Fruit fly (Drosophila melanogaster) whole organism, embryonic: ENCODE measurements around the gene CG32147.

Source experiments
- Atf6 ChIP-seq: fragments of 200-800 bp; sonication (Bioruptor generic); IDR thresholded peaks from 2 replicates; pipeline ENCODE4 v1.3.6; 2022; ENCODE audit warnings: missing biosample characterization, missing genetic modification characterization
- B-H2 ChIP-seq: fragments of 200-800 bp; sonication (Bioruptor generic); optimal IDR thresholded peaks from 2 replicates; lab custom pipeline; 2018; ENCODE audit warnings: missing biosample characterization, mild to moderate bottlenecking, missing genetic modification characterization
- BtbVII ChIP-seq: fragments of 200-800 bp; sonication (Bioruptor generic); optimal IDR thresholded peaks from 3 replicates; lab custom pipeline; 2017; ENCODE audit warnings: missing biosample characterization, mild to moderate bottlenecking, missing genetic modification characterization
- CG10321 ChIP-seq: fragments of 200-800 bp; sonication (Bioruptor generic); IDR thresholded peaks from 2 replicates; pipeline ENCODE4 v1.3.6; 2022; ENCODE audit warnings: missing biosample characterization, missing genetic modification characterization
- CG11085 ChIP-seq: fragments of 200-800 bp; sonication (Bioruptor generic); IDR thresholded peaks from 2 replicates; pipeline ENCODE4 v1.3.6; 2022; ENCODE audit warnings: missing biosample characterization, missing genetic modification characterization
- CG11696 ChIP-seq: fragments of 200-800 bp; sonication (Bioruptor generic); IDR thresholded peaks from 2 replicates; pipeline ENCODE4 v1.3.6; 2022; ENCODE audit warnings: missing biosample characterization, missing genetic modification characterization
- CG12236 ChIP-seq: fragments of 200-800 bp; sonication (Bioruptor generic); optimal IDR thresholded peaks from 2 replicates; lab custom pipeline; 2016; ENCODE audit warnings: missing biosample characterization, missing genetic modification characterization
- CG17328 ChIP-seq: fragments of 200-800 bp; sonication (Bioruptor generic); IDR thresholded peaks from 2 replicates; pipeline ENCODE4 v1.3.6; 2022; ENCODE audit warnings: missing biosample characterization, missing genetic modification characterization
- CG17912 ChIP-seq: fragments of 200-800 bp; sonication (Bioruptor generic); optimal IDR thresholded peaks from 2 replicates; lab custom pipeline; 2018; ENCODE audit warnings: missing biosample characterization, mild to moderate bottlenecking, missing genetic modification characterization
- CG18011 ChIP-seq: fragments of 200-800 bp; sonication (Bioruptor generic); optimal IDR thresholded peaks from 2 replicates; lab custom pipeline; 2017; ENCODE audit warnings: missing biosample characterization, missing genetic modification characterization, mild to moderate bottlenecking, moderate library complexity, missing genotype
- CG18262 ChIP-seq: fragments of 200-800 bp; optimal IDR thresholded peaks from 3 replicates; lab custom pipeline; 2019; ENCODE audit warnings: missing biosample characterization, mild to moderate bottlenecking, missing genetic modification characterization, moderate library complexity
- CG18476 ChIP-seq: fragments of 200-800 bp; sonication (Bioruptor generic); optimal IDR thresholded peaks from 2 replicates; lab custom pipeline; 2016; ENCODE audit warnings: missing biosample characterization, mild to moderate bottlenecking, missing genetic modification characterization
- CG18599 ChIP-seq: fragments of 200-800 bp; sonication (Bioruptor generic); optimal IDR thresholded peaks from 3 replicates; lab custom pipeline; 2017; ENCODE audit warnings: missing biosample characterization, missing genetic modification characterization, mild to moderate bottlenecking, moderate library complexity, missing genetic modification reagents
- CG3281 ChIP-seq: fragments of 200-800 bp; sonication (Bioruptor generic); optimal IDR thresholded peaks from 3 replicates; lab custom pipeline; 2017; ENCODE audit warnings: missing biosample characterization, mild to moderate bottlenecking, missing genetic modification characterization
- CG34422 ChIP-seq: fragments of 200-800 bp; sonication (Bioruptor generic); IDR thresholded peaks from 3 replicates; pipeline ENCODE4 v1.3.6; 2022; ENCODE audit warnings: missing biosample characterization, missing genetic modification characterization
- CG42726 ChIP-seq: fragments of 200-800 bp; sonication (Bioruptor generic); IDR thresholded peaks from 2 replicates; pipeline ENCODE4 v1.3.6; 2022; ENCODE audit warnings: missing biosample characterization, missing genetic modification characterization; ENCODE audit not compliant: partially characterized antibody
- CG4328 ChIP-seq: fragments of 200-800 bp; sonication (Bioruptor generic); optimal IDR thresholded peaks from 3 replicates; lab custom pipeline; 2017; ENCODE audit warnings: missing biosample characterization, missing genetic modification reagents, missing genetic modification characterization
- CG4424 ChIP-seq: fragments of 200-800 bp; sonication (Bioruptor generic); optimal IDR thresholded peaks from 3 replicates; lab custom pipeline; 2016; ENCODE audit warnings: missing biosample characterization, missing genetic modification characterization
- CG5953 ChIP-seq: fragments of 200-800 bp; sonication (Bioruptor generic); IDR thresholded peaks from 2 replicates; pipeline ENCODE4 v1.3.6; 2022; ENCODE audit warnings: missing biosample characterization, missing genetic modification characterization
- CG6654 ChIP-seq: fragments of 200-800 bp; sonication (Bioruptor generic); optimal IDR thresholded peaks from 2 replicates; lab custom pipeline; 2017; ENCODE audit warnings: missing biosample characterization, mild to moderate bottlenecking, missing genetic modification characterization
- CG7963 ChIP-seq: fragments of 200-800 bp; sonication (Bioruptor generic); IDR thresholded peaks from 3 replicates; pipeline ENCODE4 v1.3.6; 2022; ENCODE audit warnings: missing biosample characterization, missing genetic modification characterization; ENCODE audit not compliant: partially characterized antibody
- Dip2 ChIP-seq: fragments of 200-800 bp; sonication (Bioruptor generic); IDR thresholded peaks from 2 replicates; pipeline ENCODE4 v1.3.6; 2022; ENCODE audit warnings: missing biosample characterization, missing genetic modification characterization
- Fer1 ChIP-seq: fragments of 200-800 bp; sonication (Bioruptor generic); optimal IDR thresholded peaks from 2 replicates; lab custom pipeline; 2017; ENCODE audit warnings: missing biosample characterization, mild to moderate bottlenecking, missing genetic modification characterization
- H15 ChIP-seq: fragments of 200-800 bp; sonication (Bioruptor generic); IDR thresholded peaks from 3 replicates; pipeline ENCODE4 v1.3.6; 2022; ENCODE audit warnings: missing biosample characterization, missing genetic modification characterization
- HmgD ChIP-seq: fragments of 200-800 bp; sonication (Bioruptor generic); optimal IDR thresholded peaks from 3 replicates; lab custom pipeline; 2016; ENCODE audit warnings: missing biosample characterization, missing genetic modification characterization
- Hmr ChIP-seq: fragments of 200-800 bp; sonication (Bioruptor generic); optimal IDR thresholded peaks from 3 replicates; lab custom pipeline; 2017; ENCODE audit warnings: mild to moderate bottlenecking, missing biosample characterization, missing genetic modification reagents, missing genetic modification characterization
- Lhr ChIP-seq: fragments of 200-800 bp; sonication (Bioruptor generic); optimal IDR thresholded peaks from 3 replicates; lab custom pipeline; 2017; ENCODE audit warnings: mild to moderate bottlenecking, missing biosample characterization, missing genetic modification reagents, missing genetic modification characterization
- NC2α ChIP-seq: fragments of 200-800 bp; sonication (Bioruptor generic); optimal IDR thresholded peaks from 2 replicates; lab custom pipeline; 2016; ENCODE audit warnings: missing biosample characterization, missing genetic modification characterization
- Pdp1 ChIP-seq, 2 experiments: fragments of 200-800 bp; sonication (Bioruptor generic); optimal IDR thresholded peaks; 3 replicates each; lab custom pipeline; 2016; ENCODE audit warnings: missing biosample characterization in 2 of 2, missing genetic modification characterization in 2 of 2, mild to moderate bottlenecking in 1 of 2, moderate library complexity in 1 of 2
- Tbp ChIP-seq: fragments of >200 bp; optimal IDR thresholded peaks from 2 replicates; lab custom pipeline; 2018; ENCODE audit warnings: missing biosample characterization, missing genetic modification characterization
- Usf ChIP-seq: fragments of 200-800 bp; sonication (Bioruptor generic); optimal IDR thresholded peaks from 2 replicates; lab custom pipeline; 2017; ENCODE audit warnings: missing genotype, missing biosample characterization, missing genetic modification characterization
- ac ChIP-seq: fragments of 200-800 bp; sonication (Bioruptor generic); optimal IDR thresholded peaks from 3 replicates; lab custom pipeline; 2017; ENCODE audit warnings: missing biosample characterization, mild to moderate bottlenecking, missing genetic modification characterization
- ato ChIP-seq: fragments of 200-800 bp; sonication (Bioruptor generic); IDR thresholded peaks from 2 replicates; pipeline ENCODE4 v1.3.6; 2022; ENCODE audit warnings: missing biosample characterization, missing genetic modification characterization; ENCODE audit not compliant: partially characterized antibody
- cg ChIP-seq: fragments of 200-800 bp; sonication (Bioruptor generic); optimal IDR thresholded peaks from 3 replicates; lab custom pipeline; 2019; ENCODE audit warnings: missing biosample characterization, mild to moderate bottlenecking, missing genetic modification characterization, moderate library complexity
- chn ChIP-seq: fragments of 200-800 bp; sonication (Bioruptor generic); optimal IDR thresholded peaks from 2 replicates; lab custom pipeline; 2016; ENCODE audit warnings: missing biosample characterization, missing genetic modification characterization
- ems ChIP-seq: fragments of 200-800 bp; sonication (Bioruptor generic); optimal IDR thresholded peaks from 3 replicates; lab custom pipeline; 2016; ENCODE audit warnings: missing biosample characterization, missing genetic modification characterization
- eyg ChIP-seq: fragments of 200-800 bp; sonication (Bioruptor generic); optimal IDR thresholded peaks from 3 replicates; lab custom pipeline; 2016; ENCODE audit warnings: missing biosample characterization, missing genetic modification characterization
- fu2 ChIP-seq: fragments of 200-800 bp; sonication (Bioruptor generic); optimal IDR thresholded peaks from 2 replicates; lab custom pipeline; 2016; ENCODE audit warnings: missing biosample characterization, missing genetic modification characterization
- gcm ChIP-seq: fragments of 200-800 bp; sonication (Bioruptor generic); optimal IDR thresholded peaks from 2 replicates; lab custom pipeline; 2019; ENCODE audit warnings: missing biosample characterization, mild to moderate bottlenecking, missing genetic modification characterization, moderate library complexity
- gsb-n ChIP-seq: fragments of 200-800 bp; sonication (Bioruptor generic); optimal IDR thresholded peaks from 3 replicates; lab custom pipeline; 2018; ENCODE audit warnings: missing biosample characterization, mild to moderate bottlenecking, missing genetic modification characterization
- luna ChIP-seq: fragments of 200-800 bp; sonication (Bioruptor generic); optimal IDR thresholded peaks from 2 replicates; lab custom pipeline; 2016; ENCODE audit warnings: missing biosample characterization, missing genetic modification characterization
- mld ChIP-seq: fragments of 200-800 bp; sonication (Bioruptor generic); IDR thresholded peaks from 3 replicates; pipeline ENCODE4 v1.3.6; 2022; ENCODE audit warnings: missing biosample characterization, missing genetic modification characterization; ENCODE audit not compliant: partially characterized antibody
- nau ChIP-seq: fragments of 200-800 bp; sonication (Bioruptor generic); optimal IDR thresholded peaks from 3 replicates; lab custom pipeline; 2017; ENCODE audit warnings: missing biosample characterization, mild to moderate bottlenecking, missing genetic modification characterization, missing genetic modification reagents
- p53 ChIP-seq: fragments of 200-800 bp; sonication (Bioruptor generic); optimal IDR thresholded peaks from 2 replicates; lab custom pipeline; 2016; ENCODE audit warnings: missing biosample characterization, missing genetic modification characterization
- trem ChIP-seq: fragments of 200-800 bp; optimal IDR thresholded peaks from 3 replicates; lab custom pipeline; 2019; ENCODE audit warnings: missing biosample characterization, mild to moderate bottlenecking, missing genetic modification characterization, moderate library complexity
- wdn ChIP-seq: fragments of 200-800 bp; sonication (Bioruptor generic); IDR thresholded peaks from 2 replicates; pipeline ENCODE4 v1.3.6; 2022; ENCODE audit warnings: missing biosample characterization, missing genetic modification characterization
- wor ChIP-seq: fragments of 200-800 bp; sonication (Bioruptor generic); IDR thresholded peaks from 2 replicates; pipeline ENCODE4 v1.3.6; 2022; ENCODE audit warnings: missing biosample characterization, missing genetic modification characterization
- yki ChIP-seq: fragments of >200 bp; optimal IDR thresholded peaks from 3 replicates; lab custom pipeline; 2018
- zf30C ChIP-seq: fragments of 200-800 bp; sonication (Bioruptor generic); optimal IDR thresholded peaks from 3 replicates; lab custom pipeline; 2018; ENCODE audit warnings: missing biosample characterization, mild to moderate bottlenecking, missing genetic modification characterization

Gene CG32147

DNA sequence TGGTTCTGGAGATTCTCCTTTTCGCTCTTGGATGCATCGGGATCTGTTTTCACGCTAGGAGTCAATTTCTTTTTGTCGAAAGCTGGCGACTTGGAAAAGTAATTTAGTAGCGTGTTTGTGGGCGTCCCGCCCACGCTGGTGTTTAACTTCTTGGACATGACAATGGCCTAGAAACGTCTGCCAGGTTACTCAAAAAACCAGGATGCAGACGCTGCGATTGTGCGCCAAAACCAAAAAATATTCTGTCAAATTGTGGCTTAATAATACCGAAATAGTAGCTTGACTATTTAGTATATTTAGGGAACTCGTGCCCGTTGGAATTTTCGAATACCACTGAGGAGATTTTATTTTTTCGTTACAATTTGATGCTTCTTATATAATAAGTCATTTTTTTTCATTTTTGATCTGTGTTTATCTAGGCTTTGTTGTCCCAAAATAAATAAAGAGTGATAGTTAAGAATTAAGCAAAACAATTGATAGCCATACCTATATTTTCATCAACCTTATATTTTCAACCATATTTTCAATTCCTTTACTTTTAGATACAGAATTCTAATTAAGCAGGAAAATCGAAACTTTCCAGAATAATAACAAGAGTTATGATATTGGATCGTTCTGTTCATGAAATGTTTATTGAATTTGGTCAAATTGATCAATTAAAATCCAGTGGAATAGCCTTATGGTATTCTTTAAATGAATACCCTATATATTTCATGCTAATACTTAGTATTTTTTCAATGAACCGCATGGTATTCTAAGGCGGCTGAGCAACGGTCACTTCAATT lies 14.7 kb upstream of the CG32147 start, which contains the start of the genes Msh6 and Prp31 (continued):
- peak; percentile 13 for TF ChIP-seq NC2α (GFP tag; lab: Kevin White, UChicago)
- TF ChIP-seq CG4424 = peak; percentile 74
- TF ChIP-seq eyg = no peak
- no peak for TF ChIP-seq CG10321
- TF ChIP-seq mld (GFP tag; lab: Robert Waterston, UW) = no peak
- TF ChIP-seq gsb-n (tag; lab: Kevin White, UChicago) = no peak
- no peak for TF ChIP-seq ems (GFP tag; lab: Kevin White, UChicago)
- peak; percentile 28; the same call in 2 of the 3 replicates for TF ChIP-seq CG34422
- TF ChIP-seq HmgD = peak; percentile 17
- no peak for TF ChIP-seq CG17912 (GFP tag; lab: Kevin White, UChicago)
- no peak for TF ChIP-seq CG18011 (GFP tag; lab: Kevin White, UChicago)
- peak; percentile 56 for TF ChIP-seq CG17328 (GFP tag; lab: Robert Waterston, UW)
- no peak for TF ChIP-seq wdn (GFP tag; lab: Robert Waterston, UW)
- peak; percentile 65 for TF ChIP-seq Usf (GFP tag; lab: Kevin White, UChicago)
- TF ChIP-seq chn (GFP tag; lab: Kevin White, UChicago) = peak; percentile 43
- TF ChIP-seq Atf6 (GFP tag; lab: Robert Waterston, UW) = no peak
- TF ChIP-seq BtbVII = no peak
- TF ChIP-seq CG18599 (GFP tag; lab: Kevin White, UChicago) = peak; percentile 55
- peak; percentile 56 for TF ChIP-seq Lhr
- peak; percentile 44 for TF ChIP-seq CG6654
- peak; percentile 42 for TF ChIP-seq CG4328 (GFP tag; lab: Kevin White, UChicago)
- TF ChIP-seq CG11085 (GFP tag; lab: Robert Waterston, UW) = no peak
- TF ChIP-seq CG18476 (GFP tag; lab: Kevin White, UChicago) = peak; percentile 32
- TF ChIP-seq CG42726 (GFP tag; lab: Robert Waterston, UW) = no peak
- TF ChIP-seq gcm = no peak
- no peak for TF ChIP-seq CG11696 (GFP tag; lab: Robert Waterston, UW)
- peak; percentile 27; the same call in 1 of the 3 replicates for TF ChIP-seq H15
- peak; percentile 40 for TF ChIP-seq Fer1
- TF ChIP-seq zf30C (GFP tag; lab: Kevin White, UChicago) = no peak
- TF ChIP-seq luna (GFP tag; lab: Kevin White, UChicago) = peak; percentile 46
- no peak for TF ChIP-seq Dip2 (GFP tag; lab: Robert Waterston, UW)
- peak; percentile 49 for TF ChIP-seq B-H2 (GFP tag; lab: Kevin White, UChicago)
- no peak; the same call in 1 of the 2 replicates for TF ChIP-seq wor (GFP tag; lab: Robert Waterston, UW)
- TF ChIP-seq CG12236 = peak; percentile 46
- TF ChIP-seq CG18262 (tag; lab: Kevin White, UChicago) = peak; percentile 70
- peak; percentile 53 for TF ChIP-seq trem
- no peak for TF ChIP-seq cg (GFP tag; lab: Kevin White, UChicago)
- TF ChIP-seq nau (GFP tag; lab: Kevin White, UChicago) = no peak
- no peak for TF ChIP-seq CG5953 (GFP tag; lab: Robert Waterston, UW)
- no peak for TF ChIP-seq p53
- no peak for TF ChIP-seq yki (lab: Kevin White, UChicago)
- TF ChIP-seq Tbp (GFP tag; lab: Kevin White, UChicago) = no peak
- TF ChIP-seq CG7963 (GFP tag; lab: Robert Waterston, UW) = no peak
- peak; percentile 67 for TF ChIP-seq fu2 (GFP tag; lab: Kevin White, UChicago)
- TF ChIP-seq ac (GFP tag; lab: Kevin White, UChicago) = no peak
- no peak for TF ChIP-seq ato (GFP tag; lab: Robert Waterston, UW)
- TF ChIP-seq Pdp1 (GFP tag; optimal IDR thresholded peaks at IDR 0.05; lab: Kevin White, UChicago) = peak; percentile 58 to 94
- peak; percentile 57 for TF ChIP-seq CG3281 (GFP tag; lab: Kevin White, UChicago)
- no peak for TF ChIP-seq Hmr (GFP tag; lab: Kevin White, UChicago)
